Fruit fly (Drosophila melanogaster) whole organism: ENCODE measurements around the gene Pp2A-29B.
A peak's percentile ranks its signal among the peaks of the same experiment; 100 is the strongest.

Experiments
- CG8478 ChIP-seq: fragments of >200 bp; optimal IDR thresholded peaks from 2 replicates; lab custom pipeline; 2018; ENCODE audit warnings: inconsistent platforms
- Dll ChIP-seq: fragments of >200 bp; optimal IDR thresholded peaks from 2 replicates; lab custom pipeline; 2017
- EcR ChIP-seq, 2 experiments: fragments of >200 bp; optimal IDR thresholded peaks; 2 replicates each; lab custom pipeline; 2017; ENCODE audit warnings: missing biosample characterization in 2 of 2, missing genetic modification characterization in 2 of 2, missing genetic modification reagents in 2 of 2
- pan ChIP-seq: fragments of >200 bp; optimal IDR thresholded peaks from 2 replicates; lab custom pipeline; 2017
- psq ChIP-seq: fragments of >200 bp; optimal IDR thresholded peaks from 2 replicates; lab custom pipeline; 2017
- usp ChIP-seq: fragments of >200 bp; optimal IDR thresholded peaks from 2 replicates; lab custom pipeline; 2017; ENCODE audit warnings: missing biosample characterization, missing genetic modification characterization, mixed read lengths

The Pp2A-29B gene

DNA sequence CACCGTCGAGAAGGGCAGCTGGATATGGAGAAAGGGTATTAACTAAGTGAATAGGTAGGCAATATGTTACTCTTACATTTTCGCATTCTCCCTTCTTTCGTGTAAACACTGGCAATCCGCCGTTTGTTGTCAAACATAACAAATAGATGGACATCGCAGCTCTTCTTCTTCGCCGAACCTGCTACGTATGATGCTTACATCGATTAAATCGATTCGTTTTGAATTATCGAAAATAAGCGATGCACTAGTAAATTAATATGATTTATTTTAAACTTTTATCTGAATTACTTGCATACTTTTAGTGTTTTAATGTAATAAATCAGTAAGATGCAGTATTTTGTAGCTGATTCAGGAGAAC is 37.1 kb downstream of the Pp2A-29B start, which contains the start of gene fy:
Gene fy (minus strand): TSS at position 353 of the 358 bp plus-strand sequence.
- no peak for TF ChIP-seq pan (lab: Kevin White, UChicago)
- no peak for TF ChIP-seq psq (lab: Kevin White, UChicago)
- TF ChIP-seq EcR (GFP tag; optimal IDR thresholded peaks at IDR 0.05; lab: Kevin White, UChicago), result no peak
- TF ChIP-seq usp (GFP tag; lab: Kevin White, UChicago), result no peak
- TF ChIP-seq Dll (lab: Kevin White, UChicago), result no peak
- TF ChIP-seq CG8478 (lab: Kevin White, UChicago), result no peak

DNA sequence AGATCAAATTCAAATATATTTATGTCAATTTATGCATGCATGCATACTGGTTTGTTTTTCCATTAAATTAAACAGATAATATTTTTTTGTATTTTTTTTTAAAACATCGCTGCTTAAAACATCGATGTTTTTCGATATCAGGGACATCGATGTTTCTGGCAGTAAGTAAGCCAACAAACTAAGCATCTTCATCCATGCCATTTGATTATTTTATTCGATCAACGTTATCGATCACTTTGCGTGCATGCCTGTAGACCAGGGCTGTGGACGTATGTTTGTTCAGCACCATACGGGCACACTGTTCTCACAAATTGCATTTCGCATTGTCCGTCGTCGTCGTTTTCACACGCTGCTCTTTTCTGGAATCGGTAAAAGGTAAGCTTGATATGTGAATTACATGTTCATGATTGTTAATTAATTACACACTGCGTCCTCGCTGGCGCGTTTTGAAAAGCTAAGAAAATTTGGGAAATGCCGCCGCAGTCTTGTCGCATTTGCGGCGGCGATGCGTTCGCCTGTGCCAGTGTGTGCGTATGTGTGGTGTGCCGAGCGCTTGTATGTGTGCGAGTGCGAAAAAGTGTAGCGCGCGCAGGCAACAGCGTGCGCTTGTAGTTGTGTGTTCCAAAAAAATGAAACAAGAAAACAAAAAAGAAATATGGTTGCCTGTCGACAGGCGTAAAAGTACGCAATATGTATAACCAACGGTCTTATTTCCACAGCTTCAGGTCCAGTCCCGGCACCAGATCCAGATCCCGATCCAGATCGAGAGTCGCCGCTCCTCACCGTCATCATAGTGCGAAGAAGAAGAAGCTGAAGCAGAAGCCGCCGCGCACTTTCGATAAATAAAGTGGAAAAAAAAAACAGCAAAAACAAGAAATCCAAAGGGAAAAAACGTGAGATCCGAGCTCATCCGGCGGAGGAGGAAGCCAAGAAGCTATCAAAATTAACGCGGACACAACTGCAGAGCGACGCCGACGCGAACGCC is 37.7 kb downstream of the Pp2A-29B start, which contains the start of gene emb:
Gene emb (plus strand): TSS at position 288 of the 985 bp plus-strand sequence.
- no peak for TF ChIP-seq Dll (lab: Kevin White, UChicago)
- no peak for TF ChIP-seq CG8478 (lab: Kevin White, UChicago)
- no peak for TF ChIP-seq psq (lab: Kevin White, UChicago)
- no peak for TF ChIP-seq EcR (GFP tag; optimal IDR thresholded peaks at IDR 0.05; lab: Kevin White, UChicago)
- no peak for TF ChIP-seq pan (lab: Kevin White, UChicago)
- TF ChIP-seq usp (GFP tag; lab: Kevin White, UChicago), result no peak

DNA sequence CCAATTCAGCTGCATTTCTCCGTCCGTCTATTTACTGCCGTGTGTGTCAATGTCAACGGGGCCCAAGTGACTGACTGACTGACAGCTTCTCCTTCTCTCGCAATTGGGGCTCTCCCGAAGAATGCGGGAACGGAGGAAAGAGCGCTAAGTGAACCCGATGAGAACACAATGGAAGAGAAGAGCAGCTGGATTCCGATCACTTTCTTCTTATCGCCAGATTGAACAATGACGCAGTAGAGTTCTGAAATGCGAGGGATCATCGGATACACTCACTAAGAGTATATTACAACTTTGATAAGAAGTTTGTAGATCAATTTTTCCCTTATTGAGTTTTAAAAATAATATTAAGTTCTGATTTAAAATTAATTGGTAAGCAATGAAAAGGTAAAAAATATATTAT is 45.7 kb downstream of the Pp2A-29B start, which contains the start of gene Naglu:
Gene Naglu (minus strand): TSS at position 339 of the 400 bp plus-strand sequence.
- TF ChIP-seq psq (lab: Kevin White, UChicago), result no peak
- TF ChIP-seq EcR (GFP tag; optimal IDR thresholded peaks at IDR 0.05; lab: Kevin White, UChicago), result no peak
- TF ChIP-seq CG8478 (lab: Kevin White, UChicago), result no peak
- TF ChIP-seq Dll (lab: Kevin White, UChicago), result no peak
- TF ChIP-seq pan (lab: Kevin White, UChicago), result no peak
- TF ChIP-seq usp (GFP tag; lab: Kevin White, UChicago), result no peak

DNA sequence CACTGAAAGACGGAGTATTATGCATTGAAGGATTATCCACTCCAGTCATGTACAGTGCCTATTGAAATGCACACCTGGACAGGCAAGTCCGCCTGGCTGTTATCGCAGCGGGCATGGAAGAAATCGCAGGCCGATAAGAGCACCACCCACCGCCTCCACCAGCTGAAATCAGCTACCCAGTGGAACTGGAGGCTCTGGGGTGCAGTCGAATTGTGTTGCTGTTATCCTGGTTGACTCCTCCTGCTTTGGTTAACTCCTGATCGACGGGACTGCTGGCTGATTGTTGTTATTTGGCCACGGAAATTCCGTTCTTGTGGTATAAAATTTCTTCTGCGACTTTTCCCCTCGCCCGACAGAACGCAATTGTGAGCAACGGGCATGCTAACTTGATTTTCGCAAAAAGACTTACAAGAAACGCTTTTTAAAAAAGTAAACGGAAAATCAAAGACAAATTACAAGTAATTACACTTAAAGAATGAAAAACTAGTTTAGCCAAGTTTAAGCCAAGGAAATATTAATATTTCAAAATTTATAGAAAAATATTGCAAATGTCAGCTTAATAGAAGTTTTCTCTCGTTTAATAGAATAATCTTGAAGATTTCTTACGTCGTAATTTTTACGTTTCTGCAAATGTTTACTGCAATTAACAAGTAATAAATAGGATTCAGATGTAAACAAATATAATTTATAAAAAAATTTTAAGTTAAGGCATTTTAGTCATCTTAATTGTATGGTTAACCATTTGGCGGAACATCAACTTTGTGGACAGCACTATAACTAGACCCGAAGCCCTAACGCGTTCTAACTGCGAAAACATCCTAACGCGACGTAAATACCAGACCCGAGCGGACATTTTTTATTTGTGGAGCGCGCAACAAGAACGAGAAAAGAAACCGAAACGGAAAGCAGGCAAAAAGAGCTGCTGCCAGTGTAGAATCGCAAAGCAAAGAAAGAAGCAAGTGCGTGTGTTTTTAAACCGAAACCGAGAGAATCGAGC is 49.3 kb downstream of the Pp2A-29B start, which contains the start of the genes CG13398 and Akap200:
Gene CG13398 (minus strand): TSS at position 370 of the 997 bp plus-strand sequence.
Gene Akap200 (plus strand): TSS at position 804 of the 997 bp plus-strand sequence.
- TF ChIP-seq Dll (lab: Kevin White, UChicago) (no peak), EcR (GFP tag; optimal IDR thresholded peaks at IDR 0.05; lab: Kevin White, UChicago) (no peak), usp (GFP tag; lab: Kevin White, UChicago) (no peak), pan (lab: Kevin White, UChicago) (no peak), CG8478 (lab: Kevin White, UChicago) (no peak), psq (lab: Kevin White, UChicago) (no peak)

DNA sequence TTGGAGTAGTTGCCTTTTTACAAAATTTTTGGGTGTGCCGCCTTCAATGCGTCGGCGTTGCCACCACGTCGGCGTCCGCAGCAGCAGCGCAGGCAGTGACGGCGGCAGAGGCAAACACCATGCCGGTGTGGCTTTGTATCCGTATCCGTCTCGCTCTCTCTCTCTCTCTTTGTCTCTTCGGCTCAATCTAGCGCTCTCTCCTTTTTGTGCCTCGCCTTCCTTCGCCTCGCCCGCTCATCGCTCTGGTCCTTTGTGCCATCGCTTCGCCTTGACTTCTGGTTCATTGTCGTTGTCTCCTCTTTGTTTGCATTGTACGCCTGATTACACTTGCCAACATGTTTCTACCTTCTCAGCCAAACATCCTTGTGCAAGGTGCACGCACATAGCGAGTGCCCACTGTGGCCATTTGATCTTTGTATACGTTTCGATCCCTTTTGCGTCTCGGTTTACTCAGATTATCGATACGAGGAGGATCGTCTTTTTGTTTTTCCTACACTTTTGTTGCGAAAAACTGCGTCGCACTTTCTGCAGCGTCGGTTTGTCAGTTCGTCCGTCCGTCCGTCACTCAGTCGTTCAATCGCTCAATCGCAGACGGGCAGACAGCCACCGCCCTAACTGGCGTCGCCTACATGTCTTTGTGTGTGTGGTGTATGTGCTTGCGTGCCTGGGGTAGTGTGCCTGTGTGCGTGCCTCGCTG is 50.7 kb downstream of the Pp2A-29B start:
- TF ChIP-seq usp (GFP tag; lab: Kevin White, UChicago) (no peak), Dll (lab: Kevin White, UChicago) (peak; percentile 53)

DNA sequence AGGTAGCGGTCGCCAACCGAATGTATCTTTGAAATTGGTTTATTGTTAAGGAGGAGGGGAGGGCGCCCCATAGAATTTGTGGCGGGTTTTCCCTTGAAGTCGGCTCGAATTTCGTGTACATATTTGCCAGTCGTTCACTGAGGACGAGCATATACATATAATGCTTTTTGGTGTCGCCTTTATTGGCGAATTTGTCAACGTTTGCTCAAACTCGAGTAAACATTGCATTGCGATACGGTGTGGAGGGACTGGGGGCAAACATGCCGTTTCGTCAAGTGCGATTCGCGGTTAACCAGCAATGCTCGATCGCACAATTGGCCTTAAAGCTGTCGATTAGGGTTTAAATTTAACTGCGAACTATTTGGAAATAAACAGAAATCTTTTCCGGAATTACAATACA is 51.7 kb downstream of the Pp2A-29B start:
- TF ChIP-seq Dll (lab: Kevin White, UChicago), result no peak
- no peak for TF ChIP-seq psq (lab: Kevin White, UChicago)
- TF ChIP-seq usp (GFP tag; lab: Kevin White, UChicago), result no peak
- TF ChIP-seq pan (lab: Kevin White, UChicago), result no peak
- no peak for TF ChIP-seq EcR (GFP tag; optimal IDR thresholded peaks at IDR 0.05; lab: Kevin White, UChicago)
- no peak for TF ChIP-seq CG8478 (lab: Kevin White, UChicago)

DNA sequence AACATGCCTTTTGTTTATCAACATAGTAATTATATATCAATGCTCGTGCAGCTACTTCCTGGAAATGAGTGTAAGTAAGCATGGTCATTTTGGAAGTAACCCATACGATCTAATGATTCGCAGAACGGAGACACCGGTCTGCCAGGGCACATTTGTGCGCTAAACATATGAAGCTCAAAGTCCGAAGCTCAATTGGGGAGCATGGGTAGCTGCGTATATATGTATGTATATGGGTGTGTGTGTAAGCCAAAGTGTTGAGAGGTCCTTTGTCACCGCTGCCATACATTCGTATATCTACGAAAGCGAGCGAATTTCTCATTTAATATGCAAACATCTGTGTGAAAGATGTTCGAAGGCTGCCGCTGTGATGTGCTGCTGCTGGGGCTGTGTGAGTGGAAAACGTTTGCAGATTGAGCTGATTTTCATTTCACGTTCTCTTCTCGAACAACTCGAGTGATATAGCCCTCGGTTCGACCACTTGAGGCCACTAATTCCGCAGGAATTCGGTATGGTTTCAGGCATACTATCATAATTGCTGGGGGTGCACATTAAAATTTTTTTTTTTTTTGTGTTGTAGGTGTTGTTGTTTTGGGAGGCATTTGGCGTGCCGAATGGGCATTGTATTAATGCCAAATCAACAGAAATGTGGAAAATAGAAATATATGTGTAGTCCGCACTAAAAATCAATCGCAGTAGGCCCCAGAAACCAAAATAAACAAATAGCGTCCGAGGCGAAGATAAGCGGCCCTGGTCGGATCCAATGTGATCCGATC is 52.5 kb downstream of the Pp2A-29B start:
- TF ChIP-seq EcR (GFP tag; optimal IDR thresholded peaks at IDR 0.05; lab: Kevin White, UChicago) (no peak), CG8478 (lab: Kevin White, UChicago) (no peak), pan (lab: Kevin White, UChicago) (no peak), Dll (lab: Kevin White, UChicago) (no peak), psq (lab: Kevin White, UChicago) (no peak)

DNA sequence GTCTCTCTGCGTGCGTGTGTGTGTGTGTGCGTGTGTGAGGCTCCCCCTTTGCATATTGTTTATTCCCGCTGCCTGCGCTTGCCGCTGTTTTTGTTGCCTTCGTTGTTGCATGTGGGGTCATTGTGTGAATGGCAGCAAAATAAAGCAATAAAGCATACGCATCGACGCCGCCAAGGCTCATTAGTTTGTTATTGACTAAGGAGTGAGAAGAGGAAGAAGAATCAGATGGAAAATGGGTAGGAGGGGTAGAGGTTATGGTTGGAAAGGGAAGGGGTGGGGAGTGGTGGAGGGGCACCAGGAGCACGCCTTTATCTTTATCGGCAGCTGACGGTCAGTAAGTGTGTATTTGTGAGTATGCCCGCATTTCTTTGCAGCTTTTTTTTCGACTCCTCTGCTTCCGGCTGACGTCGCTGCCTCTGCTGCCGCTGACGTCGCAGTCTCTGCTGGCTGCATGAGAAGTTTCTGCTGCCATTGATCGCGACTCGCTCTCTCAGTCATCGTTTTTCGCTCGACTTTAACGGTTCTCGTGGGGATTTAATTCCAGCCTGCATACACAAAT is 53.6 kb downstream of the Pp2A-29B start:
- TF ChIP-seq usp (GFP tag; lab: Kevin White, UChicago) (no peak), EcR (GFP tag; optimal IDR thresholded peaks at IDR 0.05; lab: Kevin White, UChicago) (peak in 1 of 2 experiments; percentile 51)
